Fruit fly (Drosophila melanogaster) whole organism, prepupa: Measurements from ENCODE around the gene raptor.
A peak's percentile ranks its signal among the peaks of the same experiment; 100 is the strongest.

Source experiments
- Blimp-1 ChIP-seq: fragments of 200-800 bp; sonication (Bioruptor generic); optimal IDR thresholded peaks from 3 replicates; lab custom pipeline; 2017; ENCODE audit warnings: missing biosample characterization, missing genetic modification characterization, mild to moderate bottlenecking, moderate library complexity, missing genetic modification reagents
- CG10631 ChIP-seq: fragments of 200-800 bp; sonication (Bioruptor generic); optimal IDR thresholded peaks from 2 replicates; lab custom pipeline; 2016; ENCODE audit warnings: missing biosample characterization, missing genetic modification characterization
- CG11294 ChIP-seq: fragments of 200-800 bp; sonication (Bioruptor generic); IDR thresholded peaks from 2 replicates; pipeline ENCODE4 v1.3.6; 2022; ENCODE audit warnings: missing biosample characterization, missing genetic modification characterization
- CG11762 ChIP-seq: fragments of 200-800 bp; sonication (Bioruptor generic); optimal IDR thresholded peaks from 3 replicates; lab custom pipeline; 2016; ENCODE audit warnings: missing biosample characterization, missing genetic modification characterization; ENCODE audit not compliant: insufficient read depth
- CG11902 ChIP-seq: fragments of 200-800 bp; sonication (Bioruptor generic); optimal IDR thresholded peaks from 3 replicates; lab custom pipeline; 2016; ENCODE audit warnings: missing biosample characterization, missing genetic modification characterization
- CG15336 ChIP-seq: fragments of 200-800 bp; sonication (Bioruptor generic); IDR thresholded peaks from 2 replicates; pipeline ENCODE4 v1.3.6; 2022; ENCODE audit warnings: missing biosample characterization, missing genetic modification characterization
- CG1621 ChIP-seq: fragments of 200-800 bp; sonication (Bioruptor generic); optimal IDR thresholded peaks from 3 replicates; lab custom pipeline; 2018; ENCODE audit warnings: missing biosample characterization, mild to moderate bottlenecking, missing genetic modification characterization
- CG3032 ChIP-seq: fragments of 200-800 bp; optimal IDR thresholded peaks from 2 replicates; lab custom pipeline; 2019; ENCODE audit warnings: missing biosample characterization, mild to moderate bottlenecking, missing genetic modification characterization, moderate library complexity
- CG32006 ChIP-seq: fragments of 200-800 bp; sonication (Bioruptor generic); optimal IDR thresholded peaks from 3 replicates; lab custom pipeline; 2017; ENCODE audit warnings: missing biosample characterization, mild to moderate bottlenecking, missing genetic modification characterization
- CG34406 ChIP-seq: fragments of 200-800 bp; sonication (Bioruptor generic); optimal IDR thresholded peaks from 3 replicates; lab custom pipeline; 2016; ENCODE audit warnings: missing biosample characterization, missing genetic modification characterization
- CG3919 ChIP-seq: fragments of 200-800 bp; sonication (Bioruptor generic); optimal IDR thresholded peaks from 3 replicates; lab custom pipeline; 2016; ENCODE audit warnings: missing biosample characterization, missing genetic modification characterization
- CG4318 ChIP-seq: fragments of 200-800 bp; sonication (Bioruptor generic); optimal IDR thresholded peaks from 3 replicates; lab custom pipeline; 2017; ENCODE audit warnings: missing biosample characterization, mild to moderate bottlenecking, missing genetic modification characterization
- CG6163 ChIP-seq: fragments of 200-800 bp; sonication (Bioruptor generic); IDR thresholded peaks from 3 replicates; pipeline ENCODE4 v1.3.6; 2022; ENCODE audit warnings: missing biosample characterization, missing genetic modification characterization
- CG6276 ChIP-seq: fragments of 200-800 bp; sonication (Bioruptor generic); optimal IDR thresholded peaks from 2 replicates; lab custom pipeline; 2017; ENCODE audit warnings: missing biosample characterization, mild to moderate bottlenecking, missing genetic modification characterization
- CG6792 ChIP-seq: fragments of 200-800 bp; sonication (Bioruptor generic); optimal IDR thresholded peaks from 3 replicates; lab custom pipeline; 2016; ENCODE audit warnings: missing biosample characterization, missing genetic modification characterization
- CG6854 ChIP-seq: fragments of 200-800 bp; sonication (Bioruptor generic); optimal IDR thresholded peaks from 2 replicates; lab custom pipeline; 2017; ENCODE audit warnings: missing biosample characterization, mild to moderate bottlenecking, missing genetic modification characterization
- CG7368 ChIP-seq: fragments of 200-800 bp; sonication (Bioruptor generic); optimal IDR thresholded peaks from 3 replicates; lab custom pipeline; 2016; ENCODE audit warnings: missing biosample characterization, missing genetic modification characterization
- CG8119 ChIP-seq: fragments of 200-800 bp; sonication (Bioruptor generic); IDR thresholded peaks from 3 replicates; pipeline ENCODE4 v1.3.6; 2022; ENCODE audit warnings: missing biosample characterization, missing genetic modification characterization
- CG8632 ChIP-seq: fragments of 200-800 bp; sonication (Bioruptor generic); optimal IDR thresholded peaks from 3 replicates; lab custom pipeline; 2016; ENCODE audit warnings: missing biosample characterization, missing genetic modification characterization
- CG9139 ChIP-seq: fragments of 200-800 bp; sonication (Bioruptor generic); optimal IDR thresholded peaks from 3 replicates; lab custom pipeline; 2017; ENCODE audit warnings: missing biosample characterization, mild to moderate bottlenecking, missing genetic modification characterization
- Eip75B ChIP-seq: fragments of 200-800 bp; sonication (Bioruptor generic); optimal IDR thresholded peaks from 3 replicates; lab custom pipeline; 2016; ENCODE audit warnings: missing biosample characterization, missing genetic modification characterization
- Eip78C ChIP-seq: fragments of 200-800 bp; sonication (Bioruptor generic); peaks from one replicate; lab custom pipeline; 2016; ENCODE audit warnings: missing biosample characterization, missing genetic modification characterization
- Eip93F ChIP-seq: fragments of 200-800 bp; sonication (Bioruptor generic); optimal IDR thresholded peaks from 2 replicates; lab custom pipeline; 2016; ENCODE audit warnings: missing biosample characterization, mild to moderate bottlenecking, missing genetic modification characterization
- Ets96B ChIP-seq: fragments of 200-800 bp; optimal IDR thresholded peaks from 2 replicates; lab custom pipeline; 2019; ENCODE audit warnings: missing biosample characterization, mild to moderate bottlenecking, missing genetic modification characterization, moderate library complexity
- Hr38 ChIP-seq: sonication (Bioruptor generic); optimal IDR thresholded peaks from 2 replicates; lab custom pipeline; 2016; ENCODE audit warnings: missing biosample characterization, missing genetic modification characterization
- Lpt ChIP-seq: fragments of 200-800 bp; sonication (Bioruptor generic); optimal IDR thresholded peaks from 3 replicates; lab custom pipeline; 2016; ENCODE audit warnings: missing biosample characterization, missing genetic modification characterization
- Met ChIP-seq: fragments of 200-800 bp; sonication (Bioruptor generic); optimal IDR thresholded peaks from 3 replicates; lab custom pipeline; 2016; ENCODE audit warnings: missing biosample characterization, missing genetic modification characterization
- OdsH ChIP-seq: fragments of 200-800 bp; sonication (Bioruptor generic); optimal IDR thresholded peaks from 3 replicates; lab custom pipeline; 2016; ENCODE audit warnings: missing biosample characterization, missing genetic modification characterization
- Smox ChIP-seq: fragments of 200-800 bp; sonication (Bioruptor generic); optimal IDR thresholded peaks from 3 replicates; lab custom pipeline; 2016; ENCODE audit warnings: missing biosample characterization, missing genetic modification characterization
- Sox102F ChIP-seq: fragments of 200-800 bp; sonication (Bioruptor generic); optimal IDR thresholded peaks from 2 replicates; lab custom pipeline; 2016; ENCODE audit warnings: missing biosample characterization, mild to moderate bottlenecking, missing genetic modification characterization
- Sox15 ChIP-seq: fragments of 200-800 bp; sonication (Bioruptor generic); optimal IDR thresholded peaks from 3 replicates; lab custom pipeline; 2016; ENCODE audit warnings: missing biosample characterization, missing genetic modification characterization
- achi ChIP-seq: fragments of 200-800 bp; sonication (Bioruptor generic); optimal IDR thresholded peaks from 3 replicates; lab custom pipeline; 2016; ENCODE audit warnings: missing biosample characterization, missing genetic modification characterization
- acj6 ChIP-seq: fragments of 200-800 bp; sonication (Bioruptor generic); optimal IDR thresholded peaks from 3 replicates; lab custom pipeline; 2016; ENCODE audit warnings: missing biosample characterization, missing genetic modification characterization
- dsx ChIP-seq: fragments of 200-800 bp; optimal IDR thresholded peaks from 3 replicates; lab custom pipeline; 2019; ENCODE audit warnings: missing biosample characterization, mild to moderate bottlenecking, missing genetic modification characterization, moderate library complexity; ENCODE audit not compliant: poor library complexity, severe bottlenecking
- esn ChIP-seq: fragments of 200-800 bp; sonication (Bioruptor generic); optimal IDR thresholded peaks from 2 replicates; lab custom pipeline; 2016; ENCODE audit warnings: missing biosample characterization, mild to moderate bottlenecking, missing genetic modification characterization, moderate library complexity
- fd59A ChIP-seq: fragments of 200-800 bp; sonication (Bioruptor generic); optimal IDR thresholded peaks from 2 replicates; lab custom pipeline; 2017; ENCODE audit warnings: missing biosample characterization, mild to moderate bottlenecking, missing genetic modification characterization, missing genetic modification reagents
- fd85E ChIP-seq: fragments of 200-800 bp; sonication (Bioruptor generic); optimal IDR thresholded peaks from 3 replicates; lab custom pipeline; 2016; ENCODE audit warnings: missing biosample characterization, missing genetic modification characterization
- fkh ChIP-seq: fragments of 200-800 bp; sonication (Bioruptor generic); optimal IDR thresholded peaks from 3 replicates; lab custom pipeline; 2017; ENCODE audit warnings: missing biosample characterization, mild to moderate bottlenecking, missing genetic modification characterization, moderate library complexity
- lz ChIP-seq: fragments of 200-800 bp; sonication (Bioruptor generic); optimal IDR thresholded peaks from 3 replicates; lab custom pipeline; 2016; ENCODE audit warnings: missing biosample characterization, missing genetic modification characterization
- net ChIP-seq: fragments of 200-800 bp; sonication (Bioruptor generic); optimal IDR thresholded peaks from 3 replicates; lab custom pipeline; 2016; ENCODE audit warnings: missing biosample characterization, missing genetic modification characterization
- pdm3 ChIP-seq: fragments of 200-800 bp; sonication (Bioruptor generic); optimal IDR thresholded peaks from 3 replicates; lab custom pipeline; 2016; ENCODE audit warnings: missing biosample characterization, missing genetic modification characterization
- salr ChIP-seq, 2 experiments: fragments of 200-800 bp; sonication (Bioruptor generic); optimal IDR thresholded peaks; 3 replicates each; lab custom pipeline; 2016 to 2018; ENCODE audit warnings: missing biosample characterization in 2 of 2, missing genetic modification characterization in 2 of 2, mild to moderate bottlenecking in 1 of 2
- spab ChIP-seq: fragments of 200-800 bp; sonication (Bioruptor generic); optimal IDR thresholded peaks from 2 replicates; lab custom pipeline; 2017; ENCODE audit warnings: missing biosample characterization, mild to moderate bottlenecking, missing genetic modification characterization, missing genetic modification reagents
- ss ChIP-seq, 2 experiments: fragments of 200-800 bp; sonication (Bioruptor generic); optimal IDR thresholded peaks; 2 replicates in 1 of 2; 3 replicates in 1 of 2; lab custom pipeline; 2017 to 2018; ENCODE audit warnings: mild to moderate bottlenecking in 2 of 2, missing biosample characterization in 2 of 2, missing genetic modification characterization in 2 of 2, moderate library complexity in 1 of 2
- svp ChIP-seq: fragments of 200-800 bp; sonication (Bioruptor generic); peaks from one replicate; lab custom pipeline; 2016; ENCODE audit warnings: missing biosample characterization, missing genetic modification characterization
- topi ChIP-seq: fragments of 200-800 bp; sonication (Bioruptor generic); optimal IDR thresholded peaks from 3 replicates; lab custom pipeline; 2016; ENCODE audit warnings: missing biosample characterization, missing genetic modification characterization
- vri ChIP-seq: fragments of 200-800 bp; sonication (Bioruptor generic); optimal IDR thresholded peaks from 3 replicates; lab custom pipeline; 2016; ENCODE audit warnings: missing biosample characterization, mild to moderate bottlenecking, missing genetic modification characterization

Gene raptor

dm6 chrX:6077043-6077547 is 12.9 kb downstream of the raptor start (continued):
- TF ChIP-seq dsx (GFP tag; lab: Kevin White, UChicago): peak; percentile 49
- peak; percentile 52 for TF ChIP-seq esn (GFP tag; lab: Kevin White, UChicago)
- peak; percentile 65 for TF ChIP-seq CG11762 (GFP tag; lab: Kevin White, UChicago)
- TF ChIP-seq Met (GFP tag; lab: Kevin White, UChicago): peak; percentile 11
- no peak for TF ChIP-seq fd85E (GFP tag; lab: Kevin White, UChicago)
- peak; percentile 79 for TF ChIP-seq CG4318 (GFP tag; lab: Kevin White, UChicago)
- TF ChIP-seq CG3032 (tag; lab: Kevin White, UChicago): peak; percentile 63
- TF ChIP-seq Eip75B (GFP tag; lab: Kevin White, UChicago): peak; percentile 32
- peak; percentile 77 for TF ChIP-seq acj6 (GFP tag; lab: Kevin White, UChicago)
- TF ChIP-seq CG6276: peak; percentile 81
- TF ChIP-seq Lpt (GFP tag; lab: Kevin White, UChicago): peak; percentile 89
- TF ChIP-seq CG32006 (GFP tag; lab: Kevin White, UChicago): peak; percentile 92
- peak; percentile 51 for TF ChIP-seq fd59A
- peak; percentile 55 for TF ChIP-seq Ets96B (tag; lab: Kevin White, UChicago)
- TF ChIP-seq salr (GFP tag; optimal IDR thresholded peaks at IDR 0.05; lab: Kevin White, UChicago): peak in 1 of 2 experiments; percentile 75
- TF ChIP-seq CG11294 (GFP tag; lab: Robert Waterston, UW): 0 out of 2 replicates have a peak, but pooled peaks have one; percentile 23
- TF ChIP-seq Blimp-1: peak; percentile 87
- TF ChIP-seq Hr38 (GFP tag; lab: Kevin White, UChicago): no peak
- peak; percentile 13 for TF ChIP-seq CG11902 (GFP tag; lab: Kevin White, UChicago)
- TF ChIP-seq Smox (GFP tag; lab: Kevin White, UChicago): peak; percentile 49
- TF ChIP-seq net: peak; percentile 69
- no peak for TF ChIP-seq fkh (GFP tag; lab: Kevin White, UChicago)
- TF ChIP-seq CG9139: no peak
- TF ChIP-seq CG6854: no peak
- peak; percentile 24 for TF ChIP-seq spab (GFP tag; lab: Kevin White, UChicago)
- TF ChIP-seq Eip93F: no peak
- peak; percentile 80 for TF ChIP-seq CG10631
- TF ChIP-seq, all 60 proteins: peak for 48

- no peak for TF ChIP-seq Ets96B (tag; lab: Kevin White, UChicago)
- no peak for TF ChIP-seq fd59A
- TF ChIP-seq lz (GFP tag; lab: Kevin White, UChicago): no peak
- no peak for TF ChIP-seq CG15336
- TF ChIP-seq CG6854: no peak
- no peak for TF ChIP-seq ss (GFP tag; optimal IDR thresholded peaks at IDR 0.05; lab: Kevin White, UChicago)
- TF ChIP-seq CG7368: no peak
- TF ChIP-seq topi (GFP tag; lab: Kevin White, UChicago): no peak
- no peak for TF ChIP-seq achi (GFP tag; lab: Kevin White, UChicago)
- TF ChIP-seq vri (GFP tag; lab: Kevin White, UChicago): no peak
- TF ChIP-seq CG6792 (GFP tag; lab: Kevin White, UChicago): no peak
- no peak for TF ChIP-seq CG32006 (GFP tag; lab: Kevin White, UChicago)
Observed at dm6 chrX:6075586-6075985, 14.4 kb downstream of the raptor start.

dm6 chrX:6074845-6075244 is 15.2 kb downstream of the raptor start, which contains the start of gene Tsp5D:
Gene Tsp5D (minus strand): TSS chrX:6074857.
- TF ChIP-seq Hr38 (GFP tag; lab: Kevin White, UChicago) (peak; percentile 14), CG8119 (GFP tag; lab: Robert Waterston, UW) (peak; percentile 99), svp (no peak), pdm3 (GFP tag; lab: Kevin White, UChicago) (peak; percentile 88), CG1621 (peak; percentile 93), CG6792 (GFP tag; lab: Kevin White, UChicago) (peak; percentile 80), ss (GFP tag; optimal IDR thresholded peaks at IDR 0.05; lab: Kevin White, UChicago) (peak; percentile 84 to 87), Sox15 (peak; percentile 59), fkh (GFP tag; lab: Kevin White, UChicago) (peak; percentile 29), CG8632 (GFP tag; lab: Kevin White, UChicago) (peak; percentile 89), OdsH (GFP tag; lab: Kevin White, UChicago) (peak; percentile 94), CG3919 (GFP tag; lab: Kevin White, UChicago) (peak; percentile 98), CG11294 (GFP tag; lab: Robert Waterston, UW) (peak; percentile 98), CG34406 (GFP tag; lab: Kevin White, UChicago) (peak; percentile 83), dsx (GFP tag; lab: Kevin White, UChicago) (peak; percentile 82), CG9139 (peak; percentile 95), Eip78C (GFP tag; lab: Kevin White, UChicago) (peak; percentile 96), Sox102F (GFP tag; lab: Kevin White, UChicago) (no peak), CG7368 (peak; percentile 95), CG6163 (GFP tag; lab: Robert Waterston, UW) (peak; percentile 99), lz (GFP tag; lab: Kevin White, UChicago) (peak; percentile 23), spab (GFP tag; lab: Kevin White, UChicago) (peak; percentile 95), CG6854 (no peak)
